Worm (Caenorhabditis elegans) whole organism, L3 larva: ENCODE data around the gene acs-18.

ENCODE experiments used
- ZK546.5 ChIP-seq: sonication (generic microtip); optimal IDR thresholded peaks from 2 replicates; lab custom pipeline; 2017; ENCODE audit warnings: missing biosample characterization, missing genetic modification characterization
- ceh-16 ChIP-seq: sonication (generic microtip); optimal IDR thresholded peaks from 2 replicates; lab custom pipeline; 2017; ENCODE audit warnings: missing biosample characterization, missing genetic modification characterization
- ceh-28 ChIP-seq: fragments of 150-350 bp; optimal IDR thresholded peaks from 2 replicates; lab custom pipeline; 2014; ENCODE audit warnings: missing biosample characterization, missing genetic modification reagents, missing genetic modification characterization
- ceh-82 ChIP-seq: fragments of 150-350 bp; optimal IDR thresholded peaks from 2 replicates; lab custom pipeline; 2014; ENCODE audit warnings: missing biosample characterization, missing genetic modification characterization
- ceh-9 ChIP-seq: sonication (generic microtip); optimal IDR thresholded peaks from 2 replicates; lab custom pipeline; 2018; ENCODE audit warnings: missing biosample characterization, missing genetic modification characterization
- daf-12 ChIP-seq: fragments of 150-350 bp; optimal IDR thresholded peaks from 2 replicates; lab custom pipeline; 2014; ENCODE audit warnings: missing biosample characterization, missing genetic modification reagents, missing genetic modification characterization
- elt-1 ChIP-seq: fragments of 150-350 bp; optimal IDR thresholded peaks from 2 replicates; lab custom pipeline; 2014; ENCODE audit warnings: missing biosample characterization, missing genetic modification characterization
- elt-2 ChIP-seq: sonication (generic microtip); optimal IDR thresholded peaks from 2 replicates; lab custom pipeline; 2016; ENCODE audit warnings: missing genetic modification reagents, mild to moderate bottlenecking, missing genetic modification characterization, missing compliant biosample characterization
- eor-1 ChIP-seq, 2 experiments: fragments of 150-350 bp; optimal IDR thresholded peaks; 2 replicates each; lab custom pipeline; 2014 to 2018; ENCODE audit warnings: missing biosample characterization in 2 of 2, missing genetic modification characterization in 2 of 2
- fkh-2 ChIP-seq: fragments of 150-350 bp; optimal IDR thresholded peaks from 2 replicates; lab custom pipeline; 2014; ENCODE audit warnings: missing biosample characterization, missing genetic modification reagents, missing genetic modification characterization
- fos-1 ChIP-seq: fragments of 150-350 bp; optimal IDR thresholded peaks from 2 replicates; lab custom pipeline; 2014; ENCODE audit warnings: missing biosample characterization, missing genetic modification characterization
- lin-15B ChIP-seq: fragments of 150-350 bp; optimal IDR thresholded peaks from 2 replicates; lab custom pipeline; 2014; ENCODE audit warnings: missing biosample characterization, missing genetic modification characterization
- lin-39 ChIP-seq: fragments of 150-350 bp; optimal IDR thresholded peaks from 2 replicates; lab custom pipeline; 2018; ENCODE audit warnings: missing biosample characterization, missing genetic modification reagents, missing genetic modification characterization
- lsy-12 ChIP-seq: sonication (generic microtip); optimal IDR thresholded peaks from 2 replicates; lab custom pipeline; 2016; ENCODE audit warnings: mild to moderate bottlenecking, missing genetic modification characterization, missing compliant biosample characterization
- mml-1 ChIP-seq: fragments of 150-350 bp; sonication (generic microtip); optimal IDR thresholded peaks from 3 replicates; lab custom pipeline; 2014; ENCODE audit warnings: missing biosample characterization, missing genetic modification characterization
- nfya-1 ChIP-seq: sonication (generic microtip); optimal IDR thresholded peaks from 2 replicates; lab custom pipeline; 2017; ENCODE audit warnings: missing genetic modification characterization, mild to moderate bottlenecking, missing compliant biosample characterization, antibody characterized with exemption, moderate library complexity; ENCODE audit not compliant: insufficient read depth
- nhr-11 ChIP-seq: fragments of 150-350 bp; optimal IDR thresholded peaks from 2 replicates; lab custom pipeline; 2014; ENCODE audit warnings: missing biosample characterization, missing genetic modification characterization
- nhr-12 ChIP-seq: fragments of 150-350 bp; optimal IDR thresholded peaks from 2 replicates; lab custom pipeline; 2014; ENCODE audit warnings: missing biosample characterization, missing genetic modification characterization
- nhr-23 ChIP-seq: fragments of 150-350 bp; optimal IDR thresholded peaks from 2 replicates; lab custom pipeline; 2014; ENCODE audit warnings: missing biosample characterization, missing genetic modification reagents, missing genetic modification characterization
- nhr-237 ChIP-seq: fragments of 150-350 bp; optimal IDR thresholded peaks from 2 replicates; lab custom pipeline; 2014; ENCODE audit warnings: missing biosample characterization, missing genetic modification characterization
- nhr-25 ChIP-seq: sonication (generic microtip); optimal IDR thresholded peaks from 2 replicates; lab custom pipeline; 2017; ENCODE audit warnings: missing biosample characterization, missing genetic modification characterization
- nhr-43 ChIP-seq: sonication (generic microtip); optimal IDR thresholded peaks from 2 replicates; lab custom pipeline; 2016; ENCODE audit warnings: mild to moderate bottlenecking, missing genetic modification characterization, missing compliant biosample characterization; ENCODE audit not compliant: poor library complexity, severe bottlenecking
- nhr-67 ChIP-seq: fragments of 150-350 bp; optimal IDR thresholded peaks from 2 replicates; lab custom pipeline; 2014; ENCODE audit warnings: missing biosample characterization, missing genetic modification characterization
- nhr-76 ChIP-seq: fragments of 150-350 bp; sonication (generic microtip); optimal IDR thresholded peaks from 5 replicates; lab custom pipeline; 2014; ENCODE audit warnings: missing biosample characterization, missing genetic modification characterization
- pha-4 ChIP-seq: fragments of 150-350 bp; optimal IDR thresholded peaks from 2 replicates; lab custom pipeline; 2014; ENCODE audit warnings: missing biosample characterization, missing genetic modification reagents, missing genetic modification characterization
- pqm-1 ChIP-seq: fragments of 150-350 bp; optimal IDR thresholded peaks from 2 replicates; lab custom pipeline; 2017; ENCODE audit warnings: missing biosample characterization, missing genetic modification characterization, inconsistent platforms
- sea-2 ChIP-seq: fragments of 150-350 bp; sonication (generic microtip); optimal IDR thresholded peaks from 4 replicates; lab custom pipeline; 2014; ENCODE audit warnings: missing biosample characterization, missing genetic modification reagents, missing genetic modification characterization
- tbx-2 ChIP-seq: sonication (generic microtip); optimal IDR thresholded peaks from 2 replicates; lab custom pipeline; 2016; ENCODE audit warnings: mild to moderate bottlenecking, missing genetic modification characterization, missing compliant biosample characterization
- unc-39 ChIP-seq: sonication (generic microtip); optimal IDR thresholded peaks from 4 replicates; lab custom pipeline; 2017; ENCODE audit warnings: missing biosample characterization, missing genetic modification characterization
- unc-62 ChIP-seq: fragments of 150-350 bp; sonication (generic microtip); optimal IDR thresholded peaks from 4 replicates; lab custom pipeline; 2014; ENCODE audit warnings: missing biosample characterization, missing genetic modification reagents, missing genetic modification characterization
- zag-1 ChIP-seq: fragments of 150-350 bp; optimal IDR thresholded peaks from 2 replicates; lab custom pipeline; 2014; ENCODE audit warnings: missing biosample characterization, missing genetic modification characterization
- ztf-11 ChIP-seq: fragments of 150-350 bp; optimal IDR thresholded peaks from 2 replicates; lab custom pipeline; 2014; ENCODE audit warnings: missing biosample characterization, missing genetic modification characterization
- ztf-4 ChIP-seq: fragments of 150-350 bp; optimal IDR thresholded peaks from 2 replicates; lab custom pipeline; 2014; ENCODE audit warnings: missing biosample characterization, missing genetic modification characterization

The acs-18 gene

DNA sequence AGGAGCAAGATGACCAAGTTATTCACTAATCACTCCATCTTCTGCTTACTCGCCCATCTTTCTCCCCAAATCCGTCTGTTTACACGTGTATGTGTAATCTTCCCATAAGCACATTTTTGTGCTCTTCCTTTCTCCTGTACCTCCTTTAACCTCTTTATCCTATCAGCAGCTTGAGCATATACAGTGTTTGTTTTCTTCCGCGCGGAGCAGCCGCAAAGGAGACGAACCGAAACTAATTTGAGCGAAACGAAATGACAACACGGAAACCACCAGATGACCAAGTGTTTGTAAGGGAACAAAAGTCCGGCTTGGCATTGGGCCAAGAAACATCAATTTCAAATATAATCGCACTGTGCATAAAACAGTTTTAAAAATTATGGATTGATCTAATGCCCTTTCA, 9.1 kb downstream of the acs-18 start:
- TF ChIP-seq daf-12 (tag; lab: Kevin White, UChicago), result no peak
- TF ChIP-seq elt-1, result no peak
- no peak for TF ChIP-seq nhr-12
- TF ChIP-seq ztf-4 (tag; lab: Kevin White, UChicago), result no peak

DNA sequence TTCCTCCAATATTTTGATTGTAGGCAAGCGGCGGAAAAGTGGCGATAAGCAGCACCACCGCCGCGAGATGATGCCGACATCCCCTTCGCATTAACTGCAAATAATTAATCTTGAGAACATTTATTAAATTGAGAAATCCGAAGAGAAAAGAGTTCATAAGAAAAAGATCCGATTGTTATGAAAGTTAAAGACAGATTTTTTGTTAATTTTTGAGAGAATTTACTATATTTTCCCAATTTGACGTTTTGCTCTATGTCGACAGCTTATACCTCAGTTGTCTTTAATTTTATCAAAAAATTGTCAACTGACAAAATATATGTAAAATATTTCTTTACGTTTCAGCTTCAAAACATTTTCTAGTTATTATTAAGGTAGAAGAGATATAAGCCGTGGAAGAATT, 11.3 kb downstream of the acs-18 start, which contains the start of gene R09E10.5:
Gene R09E10.5, minus strand, starts transcription at position 101 of the 400 bp plus-strand sequence.
- no peak for TF ChIP-seq sea-2 (GFP tag; lab: Kevin White, UChicago)
- TF ChIP-seq pqm-1 (tag; lab: Kevin White, UChicago), result no peak
- no peak for TF ChIP-seq nhr-23 (tag; lab: Kevin White, UChicago)
- TF ChIP-seq unc-39, result no peak
- TF ChIP-seq fos-1 (tag; lab: Kevin White, UChicago), result no peak

DNA sequence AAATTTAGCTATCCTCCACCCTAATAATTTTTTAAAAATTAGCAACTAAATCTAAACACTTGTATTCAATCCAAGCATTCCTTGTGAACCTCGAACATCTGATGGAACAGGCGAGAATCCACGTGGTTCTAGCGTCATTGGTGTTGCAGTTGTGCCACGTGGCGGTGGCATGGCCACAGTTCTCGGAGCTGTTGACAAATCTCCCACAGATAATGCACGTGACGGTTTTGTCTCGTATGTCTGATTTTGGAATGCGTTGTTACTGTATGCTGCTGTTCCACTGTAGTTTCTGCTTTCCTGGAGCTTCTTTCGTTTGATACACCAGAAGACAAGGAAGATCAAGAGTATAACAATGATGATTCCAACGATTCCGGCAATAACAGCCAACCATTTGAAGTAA, 17.4 kb downstream of the acs-18 start:
- no peak for TF ChIP-seq eor-1 (tag; optimal IDR thresholded peaks at IDR 0.05; lab: Kevin White, UChicago)
- TF ChIP-seq nhr-237 (tag; lab: Kevin White, UChicago), result no peak
- TF ChIP-seq lin-39 (tag; lab: Kevin White, UChicago), result no peak
- TF ChIP-seq sea-2 (GFP tag; lab: Kevin White, UChicago), result no peak
- no peak for TF ChIP-seq unc-39
- TF ChIP-seq ceh-16 (tag; lab: Kevin White, UChicago), result no peak
- TF ChIP-seq nhr-67 (tag; lab: Kevin White, UChicago), result no peak
- no peak for TF ChIP-seq elt-2 (tag; lab: Kevin White, UChicago)
- TF ChIP-seq unc-62 (GFP tag; lab: Kevin White, UChicago), result no peak
- no peak for TF ChIP-seq mml-1
- TF ChIP-seq zag-1, result no peak

DNA sequence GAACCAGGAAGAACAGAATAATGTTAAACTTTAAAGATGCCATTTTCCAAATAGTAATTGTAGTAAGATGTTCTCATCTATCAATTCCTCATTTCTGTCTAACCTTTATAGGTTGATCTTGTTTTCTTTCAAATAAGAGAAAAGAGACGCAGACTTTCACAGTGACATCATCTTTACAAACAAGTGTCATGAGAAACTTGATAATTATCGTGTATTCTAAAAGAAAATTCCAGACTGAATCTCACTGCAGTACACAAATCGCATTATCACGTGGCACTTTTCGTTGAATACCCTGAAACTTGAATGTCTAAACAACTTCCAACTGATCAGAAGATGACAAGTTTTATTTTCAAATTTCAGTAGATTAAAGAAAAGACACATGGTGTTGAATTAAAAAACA, 18.4 kb downstream of the acs-18 start, which contains the start of gene R09E10.13:
Gene R09E10.13, minus strand, starts transcription at position 61 of the 400 bp plus-strand sequence.
- TF ChIP-seq nhr-23 (tag; lab: Kevin White, UChicago) (peak; percentile 2), nhr-43 (peak; percentile 71), nhr-25 (peak; percentile 79), ZK546.5 (tag; lab: Kevin White, UChicago) (no peak), nhr-11 (no peak)

DNA sequence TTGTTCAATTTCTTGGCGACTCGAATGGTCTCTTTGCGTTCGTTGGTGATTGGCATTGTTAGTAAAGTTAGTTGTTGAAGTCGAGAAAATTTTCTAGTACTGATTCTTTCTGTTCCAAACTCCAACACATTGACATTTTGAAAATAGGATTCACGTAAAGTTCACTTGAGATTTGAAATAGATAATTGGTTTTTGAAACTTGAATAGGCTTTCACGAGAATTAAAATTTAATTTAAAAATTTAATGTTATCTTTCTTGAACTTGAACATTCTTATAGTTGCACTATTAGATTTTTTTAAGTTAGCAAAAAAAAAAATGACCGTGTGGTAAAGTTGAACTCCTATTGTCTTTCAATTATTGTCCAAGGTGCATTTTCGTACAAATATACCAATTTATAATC, 19.4 kb downstream of the acs-18 start, which contains the start of gene R09E10.6:
Gene R09E10.6, minus strand, starts transcription at position 101 of the 400 bp plus-strand sequence.
- TF ChIP-seq nhr-25 (no peak), ceh-82 (tag; lab: Kevin White, UChicago) (no peak), pqm-1 (tag; lab: Kevin White, UChicago) (no peak), ztf-4 (tag; lab: Kevin White, UChicago) (no peak), lin-15B (tag; lab: Kevin White, UChicago) (no peak), elt-2 (tag; lab: Kevin White, UChicago) (no peak), unc-62 (GFP tag; lab: Kevin White, UChicago) (no peak), nhr-11 (no peak), fkh-2 (tag; lab: Kevin White, UChicago) (no peak), mml-1 (no peak), nhr-76 (no peak), fos-1 (tag; lab: Kevin White, UChicago) (no peak), ceh-9 (tag; lab: Kevin White, UChicago) (no peak), pha-4 (tag; lab: Kevin White, UChicago) (no peak)

DNA sequence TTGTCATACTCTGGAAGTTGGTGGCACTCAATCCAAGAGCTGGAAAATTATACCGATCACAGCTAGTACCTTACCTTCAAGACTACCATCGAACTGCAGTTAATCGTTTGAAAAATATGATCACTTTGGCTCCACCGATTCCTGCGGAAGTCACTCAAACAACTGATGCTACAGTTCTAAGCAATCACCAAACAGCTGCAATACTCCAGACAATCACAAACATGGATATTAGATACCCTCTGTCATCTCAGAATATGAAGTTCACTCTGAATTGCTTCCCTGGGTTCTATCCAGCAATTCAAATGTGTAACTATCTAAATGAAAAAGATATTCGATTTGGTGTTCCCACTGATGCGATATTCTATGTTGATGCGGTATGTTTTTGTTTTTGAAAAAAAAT, 24.9 kb downstream of the acs-18 start:
- TF ChIP-seq nfya-1 (tag; lab: Kevin White, UChicago) (no peak), ztf-11 (tag; lab: Kevin White, UChicago) (no peak), ceh-28 (tag; lab: Kevin White, UChicago) (no peak), eor-1 (tag; optimal IDR thresholded peaks at IDR 0.05; lab: Kevin White, UChicago) (no peak), zag-1 (no peak), ztf-4 (tag; lab: Kevin White, UChicago) (no peak), lsy-12 (tag; lab: Kevin White, UChicago) (no peak), tbx-2 (tag; lab: Kevin White, UChicago) (no peak), nhr-67 (tag; lab: Kevin White, UChicago) (no peak), pqm-1 (tag; lab: Kevin White, UChicago) (no peak)
